Fruit fly (Drosophila melanogaster): ENCODE results near the gene Ets21C.

The Ets21C gene

dm6 chr2L:521940-522632 is 30.6 kb downstream of the Ets21C start (continued):
- TF ChIP-seq wek (GFP tag; optimal IDR thresholded peaks at IDR 0.05) (peak; percentile 31), gro (GFP tag; optimal IDR thresholded peaks at IDR 0.05) (peak; percentile 60), row (GFP tag; IDR thresholded peaks at IDR 0.05) (peak; percentile 92), CG1832 (GFP tag; optimal IDR thresholded peaks at IDR 0.05) (no peak), Nf-YC (tag; optimal IDR thresholded peaks at IDR 0.05) (no peak), CG10959 (GFP tag; IDR thresholded peaks at IDR 0.05) (peak; percentile 90), CHES-1-like (GFP tag; optimal IDR thresholded peaks at IDR 0.05) (peak; percentile 41), CG18599 (GFP tag; optimal IDR thresholded peaks at IDR 0.05) (peak; percentile 81), dysf (GFP tag; IDR thresholded peaks at IDR 0.05) (peak; percentile 76), sr (GFP tag; IDR thresholded peaks at IDR 0.05) (peak; percentile 71; the same call in 1 of the 3 replicates), CG12155 (GFP tag; optimal IDR thresholded peaks at IDR 0.05) (peak; percentile 47), Ets65A (GFP tag) (peak; percentile 2), CG15479 (GFP tag; optimal IDR thresholded peaks at IDR 0.05) (peak; percentile 93), odd (GFP tag; optimal IDR thresholded peaks at IDR 0.05) (no peak), CG9609 (GFP tag; optimal IDR thresholded peaks at IDR 0.05) (peak; percentile 25), en (GFP tag; optimal IDR thresholded peaks at IDR 0.05) (no peak), dan (GFP tag; IDR thresholded peaks at IDR 0.05) (peak; percentile 70), Neu2 (GFP tag; optimal IDR thresholded peaks at IDR 0.05; ENCODE audit: borderline replicate concordance) (no peak), HLH4C (GFP tag; IDR thresholded peaks at IDR 0.05; ENCODE audit: partially characterized antibody) (no peak), inv (GFP tag; IDR thresholded peaks at IDR 0.05; ENCODE audit: partially characterized antibody) (no peak), Med (GFP tag) (peak; percentile 86), pros (GFP tag; optimal IDR thresholded peaks at IDR 0.05) (peak; percentile 87), CG12071 (GFP tag; optimal IDR thresholded peaks at IDR 0.05) (peak; percentile 79), pum (GFP tag; optimal IDR thresholded peaks at IDR 0.05) (peak; percentile 46), jumu (GFP tag; optimal IDR thresholded peaks at IDR 0.05) (peak; percentile 48), CG32767 (GFP tag; IDR thresholded peaks at IDR 0.05) (peak; percentile 87), CG2202 (tag; optimal IDR thresholded peaks at IDR 0.05) (peak; percentile 63), crc (GFP tag; optimal IDR thresholded peaks at IDR 0.05) (no peak), CG13624 (GFP tag; optimal IDR thresholded peaks at IDR 0.05) (no peak), zfh1 (GFP tag; IDR thresholded peaks at IDR 0.05) (peak; percentile 92), sens (GFP tag) (peak; percentile 96), CG1602 (GFP tag; optimal IDR thresholded peaks at IDR 0.05) (peak; percentile 81), pho (GFP tag; optimal IDR thresholded peaks at IDR 0.05) (no peak), CG15011 (GFP tag; optimal IDR thresholded peaks at IDR 0.05) (peak; percentile 49), CG10431 (GFP tag; optimal IDR thresholded peaks at IDR 0.05) (no peak), Hr3 (GFP tag; optimal IDR thresholded peaks at IDR 0.05) (peak; percentile 85), disco-r (GFP tag; optimal IDR thresholded peaks at IDR 0.05) (no peak), Mes4 (GFP tag; optimal IDR thresholded peaks at IDR 0.05) (peak; percentile 43), fu2 (GFP tag; optimal IDR thresholded peaks at IDR 0.05) (no peak), Usf (GFP tag; optimal IDR thresholded peaks at IDR 0.05) (peak; percentile 53), CG3065 (GFP tag; optimal IDR thresholded peaks at IDR 0.05) (no peak), CG16779 (GFP tag; IDR thresholded peaks at IDR 0.05) (no peak), CG32772 (GFP tag; IDR thresholded peaks at IDR 0.05) (peak; percentile 79), NfI (GFP tag; optimal IDR thresholded peaks at IDR 0.05) (peak; percentile 19), CG18476 (GFP tag; optimal IDR thresholded peaks at IDR 0.05) (peak; percentile 31), lov (optimal IDR thresholded peaks at IDR 0.05) (no peak), lov (GFP tag; IDR thresholded peaks at IDR 0.05) (peak; percentile 88), CG10147 (GFP tag; optimal IDR thresholded peaks at IDR 0.05) (peak; percentile 16), TFAM (GFP tag; optimal IDR thresholded peaks at IDR 0.05) (peak; percentile 37), CG32532 (GFP tag; IDR thresholded peaks at IDR 0.05) (peak; percentile 65), CG6175 (GFP tag; IDR thresholded peaks at IDR 0.05) (0 out of 3 replicates have a peak, but pooled peaks have one; percentile 27)

All from whole organism, embryonic.